Worm (Caenorhabditis elegans) whole organism, mixed stage, embryonic: ENCODE data around the gene nep-23.

Experiments used
- M03D4.4 ChIP-seq: sonication (generic microtip); optimal IDR thresholded peaks from 2 replicates; lab custom pipeline; 2017; ENCODE audit warnings: mild to moderate bottlenecking, missing genetic modification characterization, missing compliant biosample characterization
- lin-32 ChIP-seq: fragments of 200-800 bp; sonication (Bioruptor generic); optimal IDR thresholded peaks from 2 replicates; lab custom pipeline; 2018; ENCODE audit warnings: mild to moderate bottlenecking, missing genetic modification characterization, missing compliant biosample characterization
- nhr-2 ChIP-seq: fragments of 150-350 bp; optimal IDR thresholded peaks from 2 replicates; lab custom pipeline; 2014; ENCODE audit warnings: missing biosample characterization, missing genetic modification characterization
- nhr-76 ChIP-seq: sonication (generic microtip); optimal IDR thresholded peaks from 2 replicates; lab custom pipeline; 2017; ENCODE audit warnings: missing biosample characterization, missing genetic modification characterization
- unc-62 ChIP-seq: fragments of 150-350 bp; optimal IDR thresholded peaks from 2 replicates; lab custom pipeline; 2014; ENCODE audit warnings: missing biosample characterization, missing genetic modification reagents, missing genetic modification characterization

DNA sequence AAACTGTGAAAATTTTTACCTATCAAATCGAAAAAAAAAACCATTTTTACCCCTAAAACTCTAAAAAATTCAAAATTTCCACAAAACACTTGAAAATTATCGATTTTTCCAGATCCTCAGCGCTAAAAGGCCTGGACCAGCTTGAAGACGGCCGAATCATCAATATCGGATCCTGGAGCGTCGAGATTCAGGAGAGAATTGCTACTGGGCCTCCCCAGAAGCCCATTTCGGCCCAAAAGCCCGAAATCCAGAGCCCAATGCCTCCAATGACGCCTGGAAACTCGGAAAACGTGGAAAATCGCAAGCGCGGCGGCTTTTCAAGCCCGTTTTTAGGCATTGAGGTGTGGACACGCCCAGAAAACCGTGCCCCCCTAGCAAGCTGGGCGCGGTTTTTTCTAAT is 32.2 kb downstream of the nep-23 start:
- TF ChIP-seq unc-62 (GFP tag; lab: Kevin White, UChicago) (no peak), nhr-2 (tag; lab: Kevin White, UChicago) (no peak), lin-32 (GFP tag; lab: Kevin White, UChicago) (no peak), M03D4.4 (tag; lab: Kevin White, UChicago) (no peak), nhr-76 (tag; lab: Kevin White, UChicago) (no peak)
